Worm (Caenorhabditis elegans) whole organism, young adult: Measurements from ENCODE around the gene srh-281.

Experiments
- B0261.1 ChIP-seq: sonication (generic microtip); optimal IDR thresholded peaks from 2 replicates; lab custom pipeline; 2016; ENCODE audit warnings: mild to moderate bottlenecking, missing genetic modification characterization, moderate library complexity, missing compliant biosample characterization
- C06A6.2 ChIP-seq: fragments of 200-800 bp; sonication (Bioruptor generic); conservative IDR thresholded peaks from 2 replicates; pipeline ENCODE4 v1.3.6; 2022; ENCODE audit warnings: missing genetic modification characterization, missing compliant biosample characterization
- F33H1.4 ChIP-seq: fragments of 200-800 bp; sonication (Bioruptor generic); IDR thresholded peaks from 2 replicates; pipeline ENCODE4 v1.3.6; 2022; ENCODE audit warnings: missing genetic modification reagents, missing genetic modification characterization, missing compliant biosample characterization
- F52B5.7 ChIP-seq: sonication (generic microtip); optimal IDR thresholded peaks from 2 replicates; lab custom pipeline; 2016; ENCODE audit warnings: mild to moderate bottlenecking, missing genetic modification characterization, missing compliant biosample characterization
- Y53G8AR.9 ChIP-seq: fragments of 200-800 bp; sonication (Bioruptor generic); conservative IDR thresholded peaks from 2 replicates; pipeline ENCODE4 v1.3.6; 2022; ENCODE audit warnings: missing genetic modification reagents, missing genetic modification characterization, missing compliant biosample characterization
- Y79H2A.3 ChIP-seq: fragments of 200-800 bp; sonication (Bioruptor generic); conservative IDR thresholded peaks from 2 replicates; pipeline ENCODE4 v1.3.6; 2022; ENCODE audit warnings: missing genetic modification reagents, missing genetic modification characterization, missing compliant biosample characterization
- aptf-3 ChIP-seq: fragments of 200-800 bp; sonication (Bioruptor generic); IDR thresholded peaks from 2 replicates; pipeline ENCODE4 v1.3.6; 2022; ENCODE audit warnings: missing genetic modification characterization, missing compliant biosample characterization
- athp-1 ChIP-seq: sonication (generic microtip); optimal IDR thresholded peaks from 2 replicates; lab custom pipeline; 2017; ENCODE audit warnings: mild to moderate bottlenecking, missing genetic modification characterization, missing compliant biosample characterization
- attf-3 ChIP-seq: fragments of 200-800 bp; sonication (Bioruptor generic); conservative IDR thresholded peaks from 2 replicates; pipeline ENCODE4 v1.3.6; 2022; ENCODE audit warnings: missing genetic modification reagents, missing genetic modification characterization, missing compliant biosample characterization
- ccch-3 ChIP-seq: fragments of 200-800 bp; sonication (Bioruptor generic); optimal IDR thresholded peaks from 2 replicates; lab custom pipeline; 2018; ENCODE audit warnings: mild to moderate bottlenecking, missing genetic modification characterization, missing compliant biosample characterization
- cebp-2 ChIP-seq: fragments of 200-800 bp; sonication (Bioruptor generic); IDR thresholded peaks from 2 replicates; pipeline ENCODE4 v1.3.6; 2022; ENCODE audit warnings: missing genetic modification characterization, missing compliant biosample characterization
- dpff-1 ChIP-seq: sonication (generic microtip); optimal IDR thresholded peaks from 2 replicates; lab custom pipeline; 2017; ENCODE audit warnings: mild to moderate bottlenecking, missing genetic modification characterization, missing compliant biosample characterization
- egl-44 ChIP-seq: fragments of 200-800 bp; sonication (Bioruptor generic); IDR thresholded peaks from 2 replicates; pipeline ENCODE4 v1.3.6; 2022; ENCODE audit warnings: missing genetic modification reagents, missing genetic modification characterization, missing compliant biosample characterization
- egrh-3 ChIP-seq: fragments of 200-800 bp; sonication (Bioruptor generic); IDR thresholded peaks from 2 replicates; pipeline ENCODE4 v1.3.6; 2022; ENCODE audit warnings: missing genetic modification reagents, missing genetic modification characterization, missing compliant biosample characterization
- fkh-3 ChIP-seq: sonication (generic microtip); optimal IDR thresholded peaks from 2 replicates; lab custom pipeline; 2016; ENCODE audit warnings: mild to moderate bottlenecking, missing genetic modification characterization, missing compliant biosample characterization
- hlh-26 ChIP-seq: fragments of 200-800 bp; sonication (Bioruptor generic); conservative IDR thresholded peaks from 2 replicates; pipeline ENCODE4 v1.3.6; 2022; ENCODE audit warnings: missing genetic modification reagents, missing genetic modification characterization, missing compliant biosample characterization
- hmg-1.2 ChIP-seq: fragments of 200-800 bp; sonication (Bioruptor generic); IDR thresholded peaks from 2 replicates; pipeline ENCODE4 v1.3.6; 2022; ENCODE audit warnings: missing genetic modification reagents, missing genetic modification characterization, missing compliant biosample characterization
- hmg-20 ChIP-seq: fragments of 200-800 bp; sonication (Bioruptor generic); IDR thresholded peaks from 2 replicates; pipeline ENCODE4 v1.3.6; 2022; ENCODE audit warnings: missing genetic modification reagents, missing genetic modification characterization, missing compliant biosample characterization
- hrde-1 ChIP-seq: sonication (generic microtip); optimal IDR thresholded peaks from 2 replicates; lab custom pipeline; 2016; ENCODE audit warnings: missing genetic modification characterization, mild to moderate bottlenecking, missing compliant biosample characterization, moderate library complexity, missing genotype, missing genetic modification reagents, borderline replicate concordance
- let-526 ChIP-seq: fragments of 200-800 bp; sonication (Bioruptor generic); IDR thresholded peaks from 2 replicates; pipeline ENCODE4 v1.3.6; 2022; ENCODE audit warnings: missing genetic modification reagents, missing genetic modification characterization, missing compliant biosample characterization
- lir-1 ChIP-seq: fragments of 200-800 bp; sonication (Bioruptor generic); conservative IDR thresholded peaks from 2 replicates; pipeline ENCODE4 v1.3.6; 2022; ENCODE audit warnings: missing genetic modification reagents, missing genetic modification characterization, missing compliant biosample characterization
- mel-28 ChIP-seq: sonication (generic microtip); optimal IDR thresholded peaks from 2 replicates; lab custom pipeline; 2016; ENCODE audit warnings: borderline replicate concordance, mild to moderate bottlenecking, missing genetic modification characterization, missing compliant biosample characterization
- nhr-179 ChIP-seq: sonication (generic microtip); optimal IDR thresholded peaks from 2 replicates; lab custom pipeline; 2016; ENCODE audit warnings: mild to moderate bottlenecking, missing genetic modification characterization, missing compliant biosample characterization
- nhr-80 ChIP-seq: sonication (generic microtip); optimal IDR thresholded peaks from 2 replicates; lab custom pipeline; 2016; ENCODE audit warnings: missing genetic modification characterization, missing compliant biosample characterization
- rpc-1 ChIP-seq, 2 experiments: fragments of 150-350 bp in 1 of 2; sonication (generic microtip) in 1 of 2; optimal IDR thresholded peaks; 2 replicates each; lab custom pipeline; 2014 to 2018; ENCODE audit warnings: missing biosample characterization in 1 of 2, missing genetic modification characterization in 1 of 2, missing genetic modification reagents in 1 of 2, missing genotype in 1 of 2
- snpc-4 ChIP-seq, 5 experiments: fragments of 150-350 bp in 1 of 5; sonication (generic microtip) in 4 of 5; optimal IDR thresholded peaks; 2 replicates each; lab custom pipeline; 2014 to 2018; ENCODE audit warnings: missing genetic modification characterization in 5 of 5, missing biosample characterization in 3 of 5, antibody characterized with exemption in 2 of 5, mild to moderate bottlenecking in 2 of 5, missing compliant biosample characterization in 2 of 5, missing genotype in 2 of 5, moderate library complexity in 2 of 5, missing genetic modification reagents in 1 of 5
- sptf-2 ChIP-seq: fragments of 200-800 bp; sonication (Bioruptor generic); optimal IDR thresholded peaks from 2 replicates; lab custom pipeline; 2018; ENCODE audit warnings: mild to moderate bottlenecking, missing genetic modification characterization, missing compliant biosample characterization

Gene srh-281

ce11 chrV:16171721-16172120 lies 18.9 kb upstream of the srh-281 start, which contains the start of gene K05D4.9:
TSS of gene K05D4.9 (minus strand) at chrV:16171821.
- no peak for TF ChIP-seq hmg-20 (GFP tag; lab: Robert Waterston, UW)
- TF ChIP-seq nhr-179 (tag; lab: Kevin White, UChicago): no peak
- TF ChIP-seq ccch-3 (GFP tag; lab: Kevin White, UChicago): no peak
- no peak for TF ChIP-seq athp-1 (tag; lab: Kevin White, UChicago)
- no peak for TF ChIP-seq fkh-3 (tag; lab: Kevin White, UChicago)
- no peak for TF ChIP-seq egrh-3
- no peak for TF ChIP-seq snpc-4 (GFP tag; optimal IDR thresholded peaks at IDR 0.05; lab: Kevin White, UChicago)
- no peak for TF ChIP-seq snpc-4 (tag; optimal IDR thresholded peaks at IDR 0.05; lab: Kevin White, UChicago)
- no peak for TF ChIP-seq hlh-26 (GFP tag; lab: Robert Waterston, UW)
- TF ChIP-seq lir-1 (GFP tag; lab: Robert Waterston, UW): no peak
- TF ChIP-seq hmg-1.2 (GFP tag; lab: Robert Waterston, UW): no peak
- TF ChIP-seq dpff-1 (tag; lab: Kevin White, UChicago): no peak

DNA sequence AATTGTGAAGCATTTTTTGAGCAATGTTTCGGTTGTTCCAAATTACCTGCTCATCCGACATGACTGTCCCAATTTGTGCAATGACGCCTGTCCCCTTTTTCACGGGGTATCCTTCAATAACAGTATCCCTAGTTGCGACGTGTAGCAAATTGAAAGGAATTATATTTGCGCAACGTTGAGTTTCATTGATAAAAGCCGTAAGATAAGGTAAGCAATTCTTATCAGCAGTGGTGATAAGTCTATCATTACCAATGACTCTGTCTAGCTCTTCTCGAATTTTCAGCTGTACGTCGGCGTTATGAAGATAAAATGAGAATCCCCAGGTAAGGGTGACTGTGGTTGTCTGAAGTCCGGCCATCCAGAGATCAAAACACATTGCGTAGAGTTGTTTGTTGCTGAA lies 16.5 kb upstream of the srh-281 start:
- TF ChIP-seq F52B5.7 (tag; lab: Kevin White, UChicago): no peak
- TF ChIP-seq rpc-1 (optimal IDR thresholded peaks at IDR 0.05; lab: Kevin White, UChicago): no peak
- TF ChIP-seq rpc-1 (tag; optimal IDR thresholded peaks at IDR 0.05; lab: Kevin White, UChicago): no peak
- no peak for TF ChIP-seq let-526 (GFP tag; lab: Robert Waterston, UW)
- TF ChIP-seq egl-44 (GFP tag; lab: Robert Waterston, UW): no peak
- TF ChIP-seq mel-28 (tag; lab: Kevin White, UChicago): no peak
- TF ChIP-seq B0261.1 (tag; lab: Kevin White, UChicago): no peak

DNA sequence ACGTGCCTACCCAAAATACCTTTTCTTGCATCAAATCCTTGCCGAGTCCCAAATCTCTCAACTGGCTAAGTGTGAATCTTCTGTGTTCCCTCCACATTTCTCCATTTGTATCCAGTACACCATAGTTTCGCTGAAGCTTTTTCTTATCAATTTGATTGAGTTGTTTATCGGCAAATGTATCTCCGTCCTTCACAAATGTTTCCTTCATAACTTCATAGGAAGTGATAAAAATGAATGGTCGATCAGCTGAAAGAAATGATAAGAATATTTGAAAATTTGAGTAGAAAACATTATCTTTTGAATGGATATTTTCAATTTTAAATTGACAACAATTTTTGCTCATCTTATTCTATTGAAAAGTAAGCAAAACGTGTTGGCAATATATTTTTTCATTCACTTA lies 15.4 kb upstream of the srh-281 start:
- TF ChIP-seq hrde-1 (tag; lab: Kevin White, UChicago): no peak
- TF ChIP-seq aptf-3 (GFP tag; lab: Robert Waterston, UW): no peak
- no peak for TF ChIP-seq attf-3 (GFP tag; lab: Robert Waterston, UW)
- TF ChIP-seq cebp-2 (GFP tag; lab: Robert Waterston, UW): no peak
- no peak for TF ChIP-seq sptf-2 (GFP tag; lab: Kevin White, UChicago)
- TF ChIP-seq nhr-80: peak; percentile 32

- TF ChIP-seq Y53G8AR.9 (GFP tag; lab: Robert Waterston, UW) (no peak), F33H1.4 (no peak), aptf-3 (GFP tag; lab: Robert Waterston, UW) (no peak), Y79H2A.3 (GFP tag; lab: Robert Waterston, UW) (no peak)
- TF ChIP-seq, all 124 proteins: peak for 0
Observed at ce11 chrV:16175757-16176156, 14.8 kb upstream of the srh-281 start, which contains the start of gene cyp-33D1. TSS of gene cyp-33D1 (minus strand) at chrV:16175857.

DNA sequence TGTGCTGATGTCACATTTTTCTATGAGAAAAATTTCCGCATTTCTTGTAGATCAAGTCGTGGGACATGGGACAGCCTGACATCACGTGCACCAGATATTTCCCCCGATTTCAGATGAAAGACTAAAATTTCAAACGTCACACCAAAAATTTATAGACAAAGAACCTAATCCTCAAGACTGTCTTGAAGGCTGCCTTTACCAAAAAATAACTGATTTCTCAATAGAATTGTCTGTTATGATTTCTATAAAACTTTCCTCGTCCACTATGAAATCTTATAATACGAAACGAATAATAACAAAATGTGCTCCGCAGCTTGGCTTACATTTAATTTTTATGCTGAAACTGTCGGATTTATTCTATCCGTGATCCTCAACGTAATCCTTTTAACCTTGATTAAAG lies 10.2 kb upstream of the srh-281 start, which contains the start of gene str-106:
str-106 (plus strand) TSS at position 301 of the 400 bp plus-strand sequence.
- no peak for TF ChIP-seq rpc-1 (optimal IDR thresholded peaks at IDR 0.05; lab: Kevin White, UChicago)
- no peak for TF ChIP-seq rpc-1 (tag; optimal IDR thresholded peaks at IDR 0.05; lab: Kevin White, UChicago)

DNA sequence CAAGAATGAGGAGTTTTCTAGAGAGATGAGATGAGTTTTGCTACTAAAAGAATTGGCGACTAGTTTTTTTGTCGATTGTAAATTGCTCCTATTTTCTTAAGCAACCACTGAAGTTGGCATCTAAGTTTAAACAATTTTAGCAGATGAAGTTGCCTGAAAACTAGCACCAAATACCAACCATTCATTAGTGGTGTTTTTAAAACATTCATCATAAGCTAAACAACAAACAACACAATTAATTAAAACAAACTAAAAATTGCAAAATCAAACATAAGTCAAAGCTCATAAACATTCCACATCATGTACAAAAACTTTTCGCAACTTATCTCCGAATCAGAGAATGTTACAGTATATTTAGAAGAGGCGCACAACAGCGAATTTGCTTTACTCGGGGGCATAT lies 8.5 kb upstream of the srh-281 start, which contains the start of gene srz-13:
srz-13 (plus strand) TSS at position 301 of the 400 bp plus-strand sequence.
- TF ChIP-seq nhr-80 (no peak), C06A6.2 (GFP tag; lab: Robert Waterston, UW) (no peak)
